Fruit fly (Drosophila melanogaster): ENCODE measurements around the gene CG32485.

Gene CG32485

DNA sequence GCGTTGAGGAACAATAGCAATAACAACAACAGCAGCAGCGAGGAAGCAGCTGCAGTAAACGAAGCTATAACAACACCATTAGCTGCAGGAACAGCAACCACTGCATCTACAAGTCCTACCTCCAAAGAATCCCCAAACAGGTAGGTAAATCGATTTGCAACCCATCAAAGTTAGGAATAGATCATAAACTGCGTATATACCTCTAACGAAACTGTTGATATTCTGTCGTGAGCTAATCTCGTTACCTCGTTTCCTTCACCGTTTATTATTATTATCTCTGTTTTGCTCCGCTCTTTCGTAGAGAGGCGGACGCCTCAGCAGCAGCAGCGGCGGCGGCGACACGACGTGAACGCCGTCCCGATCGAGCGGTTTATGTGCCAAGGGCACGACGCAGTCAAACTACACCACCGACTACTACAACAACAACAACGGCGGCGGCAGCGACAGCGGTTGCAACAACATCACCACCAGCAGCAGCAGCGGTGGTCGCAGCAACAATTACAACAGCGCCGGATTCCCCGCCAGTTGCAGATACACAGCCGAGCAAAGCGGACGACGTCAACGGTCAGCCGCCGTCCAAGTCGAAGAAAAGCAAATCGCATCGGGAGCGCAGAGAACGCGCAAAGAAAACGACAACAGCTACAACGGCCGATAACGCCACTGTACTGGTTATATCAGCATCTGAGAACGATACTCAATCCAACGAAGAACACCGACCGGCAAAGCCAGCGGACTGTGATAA is 12.1 kb upstream of the CG32485 start (continued):
- peak; percentile 89; the same call in 2 of the 3 replicates for TF ChIP-seq CG6175 (GFP tag; IDR thresholded peaks at IDR 0.05)
- no peak for TF ChIP-seq CG6654 (GFP tag; optimal IDR thresholded peaks at IDR 0.05)
- TF ChIP-seq CG17385 (GFP tag; optimal IDR thresholded peaks at IDR 0.05) = peak; percentile 4
- no peak for TF ChIP-seq seq (GFP tag; IDR thresholded peaks at IDR 0.05)
- TF ChIP-seq Chrac-16 (GFP tag; optimal IDR thresholded peaks at IDR 0.05) = no peak
- no peak for TF ChIP-seq abd-A (tag; optimal IDR thresholded peaks at IDR 0.05)
- no peak for TF ChIP-seq corto (GFP tag; optimal IDR thresholded peaks at IDR 0.05)
- no peak for TF ChIP-seq ro (GFP tag; IDR thresholded peaks at IDR 0.05)
- peak; percentile 77 for TF ChIP-seq ci (GFP tag; IDR thresholded peaks at IDR 0.05)
- no peak for TF ChIP-seq CG6791 (GFP tag; IDR thresholded peaks at IDR 0.05; ENCODE audit: partially characterized antibody)
- TF ChIP-seq Camta (GFP tag; optimal IDR thresholded peaks at IDR 0.05) = no peak
- TF ChIP-seq wor (GFP tag; IDR thresholded peaks at IDR 0.05) = no peak
- no peak for TF ChIP-seq tgo (GFP tag; IDR thresholded peaks at IDR 0.05)
- TF ChIP-seq dmrt99B (tag; optimal IDR thresholded peaks at IDR 0.05) = peak; percentile 2
- TF ChIP-seq CG8924 (tag; optimal IDR thresholded peaks at IDR 0.05) = peak; percentile 50
- no peak for TF ChIP-seq lmd (GFP tag; IDR thresholded peaks at IDR 0.05)
- TF ChIP-seq chinmo (GFP tag; IDR thresholded peaks at IDR 0.05; ENCODE audit: partially characterized antibody) = peak; percentile 94; the same call in 3 of the 4 replicates
- no peak for TF ChIP-seq H15 (GFP tag; IDR thresholded peaks at IDR 0.05)
- peak; percentile 85 for TF ChIP-seq Med (GFP tag)
- TF ChIP-seq CG10431 (GFP tag; optimal IDR thresholded peaks at IDR 0.05) = no peak
- TF ChIP-seq wdn (GFP tag; IDR thresholded peaks at IDR 0.05) = no peak
- TF ChIP-seq CG10462 (GFP tag; optimal IDR thresholded peaks at IDR 0.05) = no peak
- TF ChIP-seq hbn (GFP tag; IDR thresholded peaks at IDR 0.05; ENCODE audit: partially characterized antibody) = no peak
- TF ChIP-seq Oaz (GFP tag; IDR thresholded peaks at IDR 0.05) = no peak
- TF ChIP-seq ase (GFP tag; IDR thresholded peaks at IDR 0.05) = no peak
- TF ChIP-seq CG6254 (GFP tag; optimal IDR thresholded peaks at IDR 0.05) = no peak
- no peak for TF ChIP-seq Tbp (GFP tag; optimal IDR thresholded peaks at IDR 0.05)
- no peak for TF ChIP-seq NFAT (GFP tag; IDR thresholded peaks at IDR 0.05)
- TF ChIP-seq Dip3 (GFP tag; optimal IDR thresholded peaks at IDR 0.05) = no peak
- no peak for TF ChIP-seq Nf-YA (GFP tag; IDR thresholded peaks at IDR 0.05)
- TF ChIP-seq CG34422 (GFP tag; IDR thresholded peaks at IDR 0.05) = peak; percentile 68; the same call in 1 of the 3 replicates
- TF ChIP-seq CG9609 (GFP tag; optimal IDR thresholded peaks at IDR 0.05) = no peak
- no peak for TF ChIP-seq inv (GFP tag; IDR thresholded peaks at IDR 0.05; ENCODE audit: partially characterized antibody)
- TF ChIP-seq mam (GFP tag; optimal IDR thresholded peaks at IDR 0.05) = no peak
- no peak for TF ChIP-seq Usf (GFP tag; optimal IDR thresholded peaks at IDR 0.05)
- TF ChIP-seq Adf1 (GFP tag; IDR thresholded peaks at IDR 0.05) = peak; percentile 90
- TF ChIP-seq CG15514 (GFP tag; optimal IDR thresholded peaks at IDR 0.05) = no peak
- no peak for TF ChIP-seq NC2α (GFP tag; optimal IDR thresholded peaks at IDR 0.05)
- no peak for TF ChIP-seq CG13123 (GFP tag; optimal IDR thresholded peaks at IDR 0.05)
- TF ChIP-seq MTF-1 (GFP tag; optimal IDR thresholded peaks at IDR 0.05; ENCODE audit: borderline replicate concordance) = peak; percentile 28
- no peak for TF ChIP-seq vfl (GFP tag; optimal IDR thresholded peaks at IDR 0.05)
- TF ChIP-seq CG2116 (GFP tag; optimal IDR thresholded peaks at IDR 0.05) = no peak
- no peak for TF ChIP-seq zf30C (GFP tag; optimal IDR thresholded peaks at IDR 0.05)
- peak; percentile 52 for TF ChIP-seq zen (tag; optimal IDR thresholded peaks at IDR 0.05)
- no peak for TF ChIP-seq Fer3 (tag; optimal IDR thresholded peaks at IDR 0.05)
- TF ChIP-seq CG8281 (tag; optimal IDR thresholded peaks at IDR 0.05) = no peak
- no peak for TF ChIP-seq Asciz (GFP tag; optimal IDR thresholded peaks at IDR 0.05)
- TF ChIP-seq Rx (GFP tag; IDR thresholded peaks at IDR 0.05) = no peak
- TF ChIP-seq CG7372 (GFP tag; IDR thresholded peaks at IDR 0.05) = no peak
- TF ChIP-seq E2f1 (GFP tag; IDR thresholded peaks at IDR 0.05) = no peak; the same call in 1 of the 2 replicates

All from whole organism, embryonic.